Fruit fly (Drosophila melanogaster): ENCODE measurements around the gene CG31161.

DNA sequence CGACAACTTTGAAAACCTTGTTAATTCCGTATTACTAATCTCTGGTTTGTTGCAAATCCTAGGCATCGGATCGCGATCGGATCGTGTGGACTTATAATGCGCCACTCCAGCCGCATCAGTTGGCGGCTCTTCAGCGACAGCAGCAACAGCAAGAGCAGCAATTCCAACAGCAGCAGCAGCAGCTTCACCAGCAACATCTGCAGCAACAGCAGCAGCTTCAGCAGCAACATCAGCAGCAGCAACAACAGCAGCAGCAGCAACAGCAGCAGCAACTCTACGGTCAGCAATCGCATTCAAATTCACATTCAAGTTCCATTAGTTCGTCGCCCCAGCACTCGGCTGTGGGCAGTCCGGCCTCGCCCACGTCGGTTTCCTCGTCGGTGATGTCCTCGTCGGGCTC is 13.5 kb upstream of the CG31161 start:
- TF ChIP-seq h (optimal IDR thresholded peaks at IDR 0.05): no peak
- no peak for TF ChIP-seq Myc (optimal IDR thresholded peaks at IDR 0.05)
- no peak for TF ChIP-seq ttk (optimal IDR thresholded peaks at IDR 0.05)
